Worm (Caenorhabditis elegans) whole organism, L4/young adult: Measurements from ENCODE around the gene C04A11.5.

Source experiments
- W03F9.2 ChIP-seq: fragments of 150-350 bp; optimal IDR thresholded peaks from 2 replicates; lab custom pipeline; 2014; ENCODE audit warnings: missing biosample characterization, missing genetic modification characterization
- dao-5 ChIP-seq: sonication (generic microtip); optimal IDR thresholded peaks from 2 replicates; lab custom pipeline; 2016; ENCODE audit warnings: missing genotype, missing genetic modification characterization, moderate library complexity, missing compliant biosample characterization
- him-1 ChIP-seq: sonication (generic microtip); optimal IDR thresholded peaks from 2 replicates; lab custom pipeline; 2016; ENCODE audit warnings: missing genotype, missing genetic modification reagents, missing genetic modification characterization, missing compliant biosample characterization

Gene C04A11.5

DNA sequence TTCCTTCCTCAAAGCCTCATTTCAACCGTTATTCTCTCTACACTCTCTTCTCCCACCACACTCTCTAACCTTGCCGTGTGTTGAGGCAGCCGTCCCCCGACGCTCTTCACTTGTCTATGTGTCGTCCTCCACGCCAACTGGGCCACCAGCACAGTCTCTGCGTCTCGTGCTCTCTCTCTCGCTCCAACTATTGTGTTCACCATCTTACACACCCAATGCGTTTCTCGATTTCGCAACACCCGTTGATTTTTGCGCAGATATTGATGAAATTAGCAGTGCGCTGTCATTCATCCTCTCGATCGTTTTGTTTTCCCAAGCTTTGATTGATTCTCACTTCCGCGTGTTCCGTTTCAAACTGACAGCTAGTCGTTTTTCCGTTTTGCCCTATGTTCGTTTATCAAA lies 22.7 kb downstream of the C04A11.5 start:
- no peak for TF ChIP-seq W03F9.2
- TF ChIP-seq dao-5 (tag; lab: Kevin White, UChicago) = no peak
- no peak for TF ChIP-seq him-1 (tag; lab: Kevin White, UChicago)

DNA sequence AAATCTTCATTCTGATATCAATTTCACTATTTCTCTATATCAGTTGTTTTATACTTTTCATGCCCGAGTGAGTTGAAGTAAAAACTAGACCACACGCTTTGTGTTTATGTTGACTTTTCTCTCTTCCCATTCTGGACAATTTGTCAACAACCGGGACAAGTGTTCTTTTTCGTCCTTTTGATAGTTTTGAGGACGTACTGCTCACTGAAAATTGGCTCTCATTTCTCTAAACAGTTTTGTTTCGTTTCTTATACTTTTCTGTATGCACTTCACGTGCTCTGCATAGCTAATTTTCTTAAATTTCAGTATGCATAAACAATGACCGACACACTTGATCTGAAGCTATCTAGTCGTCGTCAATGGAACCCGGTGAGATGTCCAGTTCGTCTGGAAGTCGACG lies 23.3 kb downstream of the C04A11.5 start, which contains the start of gene adm-2:
Gene adm-2 (plus strand): TSS at position 301 of the 400 bp plus-strand sequence.
- TF ChIP-seq W03F9.2 = no peak

DNA sequence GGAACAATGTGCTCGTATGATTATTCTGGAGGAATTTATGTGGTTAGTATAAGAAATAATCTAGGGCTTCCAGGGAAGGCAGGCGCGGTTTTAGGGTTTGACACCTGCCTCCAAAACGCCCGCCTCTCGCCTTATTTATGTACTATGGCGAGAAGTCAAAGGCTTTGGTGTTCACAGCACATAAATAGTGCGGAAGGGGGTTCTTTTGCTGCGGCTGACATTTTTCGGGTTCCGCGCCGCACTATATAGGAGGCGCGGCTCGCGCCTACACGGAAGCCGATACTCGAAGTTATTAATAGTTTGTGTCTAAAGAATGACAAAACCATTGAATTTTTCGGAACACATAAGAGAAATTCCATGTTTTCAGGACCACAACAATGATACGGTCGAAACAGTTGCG lies 25.9 kb downstream of the C04A11.5 start:
- no peak for TF ChIP-seq dao-5 (tag; lab: Kevin White, UChicago)

DNA sequence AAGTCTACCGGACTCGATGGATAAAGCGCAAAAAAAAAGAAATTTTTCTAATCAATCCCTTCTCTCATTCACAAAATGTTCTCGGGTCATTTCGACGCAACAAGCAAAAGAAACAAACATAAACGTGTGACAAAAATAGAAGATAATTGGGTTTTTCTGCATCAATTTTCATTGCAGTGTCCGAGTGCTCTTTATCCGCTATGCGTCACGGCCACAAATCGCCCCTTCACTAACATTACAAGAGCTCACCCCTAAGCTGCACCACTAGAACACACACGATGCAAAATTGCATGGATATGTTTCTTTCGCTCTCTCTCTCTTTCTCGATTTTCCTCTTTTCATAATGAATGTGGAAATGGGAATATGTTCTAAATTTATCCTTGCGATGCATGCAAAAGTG lies 31.8 kb downstream of the C04A11.5 start:
- TF ChIP-seq W03F9.2 (no peak), dao-5 (tag; lab: Kevin White, UChicago) (no peak), him-1 (tag; lab: Kevin White, UChicago) (no peak)

DNA sequence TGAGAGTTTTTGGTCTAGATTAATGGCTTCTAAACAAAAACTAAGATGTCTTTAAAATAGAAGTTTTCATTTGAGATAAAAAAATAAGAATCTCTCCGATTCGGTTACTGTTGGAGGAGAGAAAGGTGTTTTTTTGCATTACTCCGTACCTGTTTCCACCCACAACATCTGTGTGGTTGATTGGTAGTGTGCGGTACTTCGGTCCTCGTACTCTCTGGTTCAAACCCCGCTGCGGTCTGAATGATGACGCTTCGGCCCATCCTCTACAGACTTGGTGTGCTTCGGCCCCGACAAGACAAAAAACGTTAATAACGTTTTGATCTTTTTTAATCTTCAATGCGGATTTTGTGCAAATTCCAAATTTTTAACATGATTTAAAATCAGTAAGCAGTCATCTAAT lies 33.1 kb downstream of the C04A11.5 start:
- no peak for TF ChIP-seq him-1 (tag; lab: Kevin White, UChicago)
- TF ChIP-seq dao-5 (tag; lab: Kevin White, UChicago) = no peak
- no peak for TF ChIP-seq W03F9.2

DNA sequence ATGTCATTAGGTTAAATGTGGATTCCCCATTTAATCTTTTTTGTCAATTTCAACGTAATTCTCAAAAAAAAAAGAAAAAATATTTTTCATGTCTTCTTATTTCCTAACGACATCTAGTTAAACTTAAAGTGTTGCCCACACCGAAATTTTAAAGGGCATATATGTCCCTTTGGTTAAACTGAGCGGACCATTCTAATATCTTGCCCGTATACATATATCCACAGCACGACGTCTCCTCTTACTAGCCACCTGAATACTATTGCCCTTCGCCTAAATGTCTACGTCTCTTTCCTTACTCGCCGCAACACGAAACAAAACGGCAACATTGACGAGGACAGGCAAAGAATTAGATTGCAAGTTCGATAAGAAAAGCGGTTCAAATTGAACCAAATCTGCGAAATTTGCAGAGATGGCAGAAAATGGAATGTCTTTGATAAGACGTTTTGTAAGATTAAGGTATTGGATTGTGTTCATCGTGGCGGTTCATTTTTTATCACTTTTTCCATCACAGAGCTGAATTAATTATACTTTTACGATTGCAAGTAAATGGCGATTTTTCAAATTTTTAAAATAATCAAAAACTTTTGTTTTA lies 36.4 kb downstream of the C04A11.5 start:
- TF ChIP-seq him-1 (tag; lab: Kevin White, UChicago) (peak; percentile 100), W03F9.2 (peak; percentile 98), dao-5 (tag; lab: Kevin White, UChicago) (peak; percentile 88)

DNA sequence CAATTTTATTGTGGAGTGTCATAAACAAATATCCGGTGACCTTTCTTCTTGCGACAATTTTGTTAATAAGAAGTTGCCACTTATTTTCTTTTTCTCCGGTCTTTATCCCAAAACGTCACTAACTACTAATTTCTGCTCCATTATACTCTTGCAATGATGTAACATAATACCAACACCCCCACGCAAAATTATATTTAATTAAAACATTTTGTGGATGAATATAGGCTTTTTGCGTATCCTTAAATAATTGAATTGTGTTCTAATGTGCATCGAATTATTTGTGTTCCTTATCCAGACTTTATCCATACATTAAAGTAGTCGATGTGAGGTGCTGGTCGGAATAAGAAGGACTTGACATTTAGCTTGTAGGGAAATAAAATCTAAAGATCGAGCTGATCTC lies 38.5 kb downstream of the C04A11.5 start:
- TF ChIP-seq dao-5 (tag; lab: Kevin White, UChicago) (no peak), him-1 (tag; lab: Kevin White, UChicago) (no peak), W03F9.2 (no peak)

DNA sequence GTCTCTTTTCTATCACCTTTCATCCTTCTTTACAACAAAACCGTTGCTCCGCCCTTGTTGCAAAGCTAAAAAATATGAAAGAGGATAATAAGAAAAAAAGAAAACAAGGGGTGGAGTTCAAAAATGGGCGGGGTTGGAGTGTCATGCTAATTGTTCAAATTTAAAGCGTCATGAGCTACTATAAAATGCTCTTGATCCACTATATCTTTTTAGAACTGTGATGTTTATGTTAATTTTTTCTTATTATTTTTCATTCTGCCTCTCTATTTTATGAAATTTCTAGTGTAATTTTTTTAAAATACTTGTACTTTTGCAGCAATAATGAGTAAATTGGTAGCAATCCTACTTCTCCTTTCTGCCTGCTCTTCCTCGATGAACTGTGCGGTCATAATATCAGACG lies 42.2 kb downstream of the C04A11.5 start, which contains the start of gene K02D3.1:
Gene K02D3.1 (plus strand): TSS at position 301 of the 400 bp plus-strand sequence.
- no peak for TF ChIP-seq him-1 (tag; lab: Kevin White, UChicago)
- no peak for TF ChIP-seq dao-5 (tag; lab: Kevin White, UChicago)
- TF ChIP-seq W03F9.2 = no peak

DNA sequence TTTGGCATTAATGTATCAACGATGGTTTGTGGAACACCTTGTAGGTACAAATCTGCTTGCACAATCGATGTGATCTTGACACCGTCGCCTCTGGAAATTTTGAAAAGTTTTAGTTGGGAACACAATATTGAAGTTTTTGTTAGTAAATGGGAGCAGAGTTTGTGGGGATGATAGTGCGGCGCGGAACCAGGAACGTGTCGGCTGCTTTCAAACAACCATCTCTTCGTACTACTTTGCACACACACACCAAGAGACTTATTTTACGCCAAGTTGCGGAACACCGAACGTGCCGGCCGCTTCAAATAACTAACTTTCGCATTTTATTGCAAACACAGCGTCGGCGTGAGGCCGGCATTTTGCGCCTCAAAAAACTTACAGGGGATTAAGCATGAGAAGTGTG lies 44.7 kb downstream of the C04A11.5 start:
- TF ChIP-seq W03F9.2 (no peak), dao-5 (tag; lab: Kevin White, UChicago) (no peak)

DNA sequence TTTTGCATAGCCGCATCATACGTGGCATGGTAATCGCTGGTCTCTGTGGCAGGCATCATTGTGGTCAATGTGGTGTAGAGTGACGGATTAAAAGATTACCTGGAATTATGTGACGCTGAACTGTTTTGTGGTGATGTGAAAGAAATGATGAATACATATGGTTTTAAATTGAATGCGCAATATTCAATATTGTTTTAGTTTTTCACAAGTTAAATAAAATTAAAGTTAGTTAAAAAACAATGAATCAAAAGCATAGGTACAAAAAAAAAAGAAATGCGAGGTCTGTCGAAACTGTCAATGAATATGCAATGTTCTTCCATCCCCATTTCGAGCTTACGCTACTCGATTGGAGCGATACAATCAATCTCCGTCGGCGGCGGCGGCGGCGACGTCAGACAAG lies 47.5 kb downstream of the C04A11.5 start, which contains the start of gene K02D3.2:
Gene K02D3.2 (minus strand): TSS at position 101 of the 400 bp plus-strand sequence.
- no peak for TF ChIP-seq dao-5 (tag; lab: Kevin White, UChicago)
- no peak for TF ChIP-seq him-1 (tag; lab: Kevin White, UChicago)
- TF ChIP-seq W03F9.2 = no peak

DNA sequence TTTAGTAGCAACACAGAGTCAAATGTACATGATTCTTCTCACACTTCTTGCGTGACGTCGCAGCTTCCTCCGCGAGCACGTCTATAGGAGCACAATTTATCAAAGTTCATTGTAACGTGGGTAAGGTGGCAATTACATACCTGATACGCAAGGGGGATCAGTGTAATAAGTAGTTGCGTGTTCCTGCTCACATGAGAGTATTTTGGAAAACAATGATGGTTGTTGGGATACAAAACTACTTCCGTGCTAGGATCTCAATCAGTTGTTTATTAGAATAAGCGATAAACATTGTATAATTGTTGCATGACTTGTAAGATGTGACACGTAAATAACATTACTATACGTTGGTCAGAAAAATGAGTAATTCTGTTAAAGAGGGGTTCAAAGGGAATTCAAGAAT lies 48.6 kb downstream of the C04A11.5 start:
- TF ChIP-seq W03F9.2 = no peak
- TF ChIP-seq dao-5 (tag; lab: Kevin White, UChicago) = no peak
- no peak for TF ChIP-seq him-1 (tag; lab: Kevin White, UChicago)

DNA sequence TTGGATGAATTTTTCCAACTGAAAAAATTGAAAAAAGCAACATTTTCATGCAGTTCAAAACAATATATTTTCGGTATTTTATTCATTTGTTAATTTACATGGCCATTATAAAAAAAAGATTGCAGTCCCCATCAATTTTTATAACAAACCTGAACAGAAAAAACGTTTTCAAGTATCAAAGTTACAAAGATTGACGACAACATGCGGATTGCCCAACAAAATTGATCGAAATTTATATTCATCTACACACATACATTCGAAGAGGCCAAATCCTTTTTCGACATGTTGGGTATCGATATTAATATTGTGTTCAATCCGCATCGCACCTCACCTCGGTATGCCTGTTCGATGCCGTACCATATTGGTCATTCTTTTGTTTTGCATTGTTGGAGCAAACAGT lies 49.5 kb downstream of the C04A11.5 start, which contains the start of gene K11E4.1:
Gene K11E4.1 (plus strand): TSS at position 301 of the 400 bp plus-strand sequence.
- TF ChIP-seq him-1 (tag; lab: Kevin White, UChicago) (no peak), W03F9.2 (no peak), dao-5 (tag; lab: Kevin White, UChicago) (no peak)

DNA sequence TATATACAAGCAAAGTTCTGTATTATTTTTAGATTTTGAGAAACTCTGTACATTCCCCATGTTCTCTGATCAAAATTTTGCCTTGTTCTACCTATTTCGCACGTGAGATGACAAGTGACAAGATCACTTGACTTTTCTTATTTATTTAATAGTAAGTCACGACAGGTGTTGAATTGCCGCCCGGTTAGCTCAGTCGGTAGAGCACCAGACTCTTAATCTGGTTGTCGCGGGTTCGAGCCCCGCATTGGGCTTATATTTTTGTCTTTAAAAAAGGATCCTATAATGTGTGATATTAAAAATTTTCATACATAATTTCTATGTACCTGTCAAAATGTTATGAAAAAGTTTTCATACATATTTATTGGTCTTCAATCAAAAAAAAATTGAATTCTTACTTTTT lies 50.3 kb downstream of the C04A11.5 start:
- TF ChIP-seq dao-5 (tag; lab: Kevin White, UChicago) = peak; percentile 62
- TF ChIP-seq him-1 (tag; lab: Kevin White, UChicago) = no peak
